Worm (Caenorhabditis elegans) whole organism, L3 larva: ENCODE results near the gene F19B10.4.

Experiments used
- ZK546.5 ChIP-seq: sonication (generic microtip); optimal IDR thresholded peaks from 2 replicates; lab custom pipeline; 2017; ENCODE audit warnings: missing biosample characterization, missing genetic modification characterization
- ceh-28 ChIP-seq: fragments of 150-350 bp; optimal IDR thresholded peaks from 2 replicates; lab custom pipeline; 2014; ENCODE audit warnings: missing biosample characterization, missing genetic modification reagents, missing genetic modification characterization
- egl-27 ChIP-seq: sonication (generic microtip); optimal IDR thresholded peaks from 4 replicates; lab custom pipeline; 2017; ENCODE audit warnings: missing biosample characterization, missing genetic modification reagents, missing genetic modification characterization
- elt-3 ChIP-seq, 3 experiments: fragments of 150-350 bp in 1 of 3; sonication (generic microtip) in 2 of 3; optimal IDR thresholded peaks; 2 replicates in 2 of 3; 4 replicates in 1 of 3; lab custom pipeline; 2014 to 2017; ENCODE audit warnings: missing biosample characterization in 3 of 3, missing genetic modification characterization in 3 of 3
- mdl-1 ChIP-seq: fragments of 150-350 bp; optimal IDR thresholded peaks from 2 replicates; lab custom pipeline; 2014; ENCODE audit warnings: missing biosample characterization, missing genetic modification characterization
- nhr-237 ChIP-seq: fragments of 150-350 bp; optimal IDR thresholded peaks from 2 replicates; lab custom pipeline; 2014; ENCODE audit warnings: missing biosample characterization, missing genetic modification characterization
- nhr-28 ChIP-seq: fragments of 150-350 bp; optimal IDR thresholded peaks from 2 replicates; lab custom pipeline; 2014; ENCODE audit warnings: missing biosample characterization, missing genetic modification characterization
- pqm-1 ChIP-seq: fragments of 150-350 bp; optimal IDR thresholded peaks from 2 replicates; lab custom pipeline; 2017; ENCODE audit warnings: missing biosample characterization, missing genetic modification characterization, inconsistent platforms
- unc-62 ChIP-seq: fragments of 150-350 bp; sonication (generic microtip); optimal IDR thresholded peaks from 4 replicates; lab custom pipeline; 2014; ENCODE audit warnings: missing biosample characterization, missing genetic modification reagents, missing genetic modification characterization
- zag-1 ChIP-seq: fragments of 150-350 bp; optimal IDR thresholded peaks from 2 replicates; lab custom pipeline; 2014; ENCODE audit warnings: missing biosample characterization, missing genetic modification characterization
- ztf-11 ChIP-seq: fragments of 150-350 bp; optimal IDR thresholded peaks from 2 replicates; lab custom pipeline; 2014; ENCODE audit warnings: missing biosample characterization, missing genetic modification characterization

- TF ChIP-seq ceh-28 (tag; lab: Kevin White, UChicago) (no peak), ztf-11 (no peak), nhr-237 (no peak), pqm-1 (tag; lab: Kevin White, UChicago) (no peak), ZK546.5 (no peak), mdl-1 (no peak), unc-62 (GFP tag; lab: Kevin White, UChicago) (no peak), egl-27 (tag; lab: Kevin White, UChicago) (no peak), zag-1 (no peak), elt-3 (tag; optimal IDR thresholded peaks at IDR 0.05; lab: Kevin White, UChicago) (no peak), nhr-28 (tag; lab: Kevin White, UChicago) (no peak)
Observed at ce11 chrII:3641197-3641596, 18.7 kb upstream of the F19B10.4 start, which contains the start of gene M151.1.
